Fruit fly (Drosophila melanogaster): Measurements from ENCODE around the gene ntc.

DNA sequence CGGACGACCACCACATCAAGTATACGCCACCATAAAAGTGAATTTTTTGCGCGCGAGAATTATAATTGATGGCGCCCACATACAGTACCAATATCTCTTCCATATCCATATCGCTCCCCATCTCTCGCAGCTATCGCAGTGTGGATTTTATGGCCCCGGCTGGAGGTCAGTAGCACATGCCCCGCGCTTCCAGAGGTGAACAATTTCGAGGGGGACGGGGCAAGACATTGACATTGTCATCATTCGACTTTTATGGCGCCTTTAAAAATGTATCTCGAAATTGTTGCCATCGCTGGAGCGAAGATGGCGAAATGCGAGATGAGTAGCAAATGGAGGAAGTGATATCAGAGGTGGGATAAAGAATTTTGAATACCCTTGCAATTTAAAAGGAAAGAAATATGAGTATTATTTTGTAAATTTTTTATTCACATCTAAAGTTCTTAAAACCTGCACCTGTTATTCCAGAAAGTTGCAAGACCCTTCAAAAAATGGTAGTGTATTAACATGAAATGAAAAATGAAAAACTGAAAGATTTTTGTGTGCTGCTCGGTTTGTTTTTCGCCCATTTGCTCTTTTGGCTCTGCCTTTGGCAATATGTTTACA lies 45.8 kb downstream of the ntc start:
- TF ChIP-seq BEAF-32 (GFP tag; optimal IDR thresholded peaks at IDR 0.05) (no peak), Atf3 (GFP tag; optimal IDR thresholded peaks at IDR 0.05) (no peak), repo (GFP tag; optimal IDR thresholded peaks at IDR 0.05) (no peak), ro (GFP tag; IDR thresholded peaks at IDR 0.05) (no peak), CG34224 (GFP tag; IDR thresholded peaks at IDR 0.05; ENCODE audit: partially characterized antibody) (no peak), CG17328 (GFP tag; IDR thresholded peaks at IDR 0.05) (no peak), lola (GFP tag; optimal IDR thresholded peaks at IDR 0.05) (no peak), Meics (GFP tag; optimal IDR thresholded peaks at IDR 0.05) (peak; percentile 55), CG15073 (GFP tag; optimal IDR thresholded peaks at IDR 0.05) (no peak)
